Fruit fly (Drosophila melanogaster): ENCODE data around the gene CG9886.

DNA sequence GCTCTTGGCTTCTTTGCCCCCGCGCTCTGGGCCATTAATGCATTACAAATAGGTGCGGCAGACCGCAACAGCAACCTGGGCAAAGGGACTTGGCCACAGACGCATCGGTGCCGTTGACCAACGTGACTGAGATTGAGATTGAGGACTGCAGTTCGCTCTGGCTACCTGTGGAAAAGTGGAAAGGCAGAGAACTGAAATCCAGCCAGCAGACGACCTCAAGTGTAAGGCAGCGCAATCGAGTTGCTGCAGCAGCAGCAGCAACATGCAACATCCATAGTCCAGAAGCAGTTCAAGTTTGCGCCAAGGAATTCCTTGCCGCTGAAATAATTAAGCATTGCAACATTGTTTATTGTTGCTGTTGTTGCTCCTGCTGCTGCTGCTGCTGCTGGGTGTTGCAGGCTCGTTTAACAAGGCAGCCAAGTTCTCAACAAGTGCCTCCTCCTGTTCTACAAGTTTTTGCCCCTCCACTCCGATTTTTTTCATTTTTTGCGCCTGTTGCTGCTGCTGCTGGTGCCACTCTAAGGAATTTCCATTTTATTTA lies 5.1 kb downstream of the CG9886 start:
- no peak for TF ChIP-seq insv (optimal IDR thresholded peaks at IDR 0.05)
- no peak for TF ChIP-seq Myc (optimal IDR thresholded peaks at IDR 0.05)
